Worm (Caenorhabditis elegans) whole organism, L1 larva: ENCODE results near the gene W02D7.4.

ENCODE experiments used
- C04F5.9 ChIP-seq: sonication (generic microtip); optimal IDR thresholded peaks from 2 replicates; lab custom pipeline; 2016; ENCODE audit warnings: missing genetic modification characterization, missing compliant biosample characterization
- aha-1 ChIP-seq: fragments of 150-350 bp; optimal IDR thresholded peaks from 2 replicates; lab custom pipeline; 2014; ENCODE audit warnings: missing biosample characterization, missing genetic modification characterization
- aly-2 ChIP-seq: fragments of 150-350 bp; optimal IDR thresholded peaks from 2 replicates; lab custom pipeline; 2014; ENCODE audit warnings: missing biosample characterization, missing genetic modification characterization
- ama-1 ChIP-seq: fragments of 150-350 bp; optimal IDR thresholded peaks from 2 replicates; lab custom pipeline; 2014
- ceh-82 ChIP-seq, 3 experiments: fragments of 150-350 bp in 1 of 3; sonication (generic microtip) in 2 of 3; optimal IDR thresholded peaks; 2 replicates each; lab custom pipeline; 2014 to 2017; ENCODE audit warnings: missing biosample characterization in 3 of 3, missing genetic modification characterization in 3 of 3
- ceh-88 ChIP-seq: fragments of 200-800 bp; sonication (Bioruptor generic); IDR thresholded peaks from 2 replicates; pipeline ENCODE4 v1.3.6; 2022; ENCODE audit warnings: missing genetic modification characterization, missing compliant biosample characterization
- dpl-1 ChIP-seq, 3 experiments: fragments of 150-350 bp in 2 of 3; sonication (generic microtip) in 1 of 3; optimal IDR thresholded peaks; 2 replicates each; lab custom pipeline; 2014 to 2017; ENCODE audit warnings: missing biosample characterization in 3 of 3, missing genetic modification characterization in 3 of 3, missing genetic modification reagents in 3 of 3
- dsc-1 ChIP-seq: sonication (generic microtip); optimal IDR thresholded peaks from 2 replicates; lab custom pipeline; 2016; ENCODE audit warnings: mild to moderate bottlenecking, missing genetic modification characterization, missing compliant biosample characterization
- efl-3 ChIP-seq: fragments of 200-800 bp; sonication (Bioruptor generic); optimal IDR thresholded peaks from 2 replicates; lab custom pipeline; 2018; ENCODE audit warnings: mild to moderate bottlenecking, missing genetic modification characterization, missing compliant biosample characterization
- egl-13 ChIP-seq: sonication (generic microtip); optimal IDR thresholded peaks from 2 replicates; lab custom pipeline; 2016; ENCODE audit warnings: missing genotype, missing genetic modification reagents, missing genetic modification characterization, missing compliant biosample characterization
- elt-2 ChIP-seq: sonication (generic microtip); optimal IDR thresholded peaks from 2 replicates; lab custom pipeline; 2016; ENCODE audit warnings: missing genetic modification characterization, mild to moderate bottlenecking, inconsistent platforms, missing compliant biosample characterization, missing genetic modification reagents
- elt-3 ChIP-seq, 6 experiments: fragments of 150-350 bp in 1 of 6; sonication (generic microtip); optimal IDR thresholded peaks; 2 replicates each; lab custom pipeline; 2017 to 2018; ENCODE audit warnings: missing biosample characterization in 6 of 6, missing genetic modification characterization in 6 of 6, inconsistent platforms in 1 of 6
- fkh-10 ChIP-seq: sonication (generic microtip); optimal IDR thresholded peaks from 2 replicates; lab custom pipeline; 2017; ENCODE audit warnings: missing biosample characterization, missing genetic modification reagents, missing genetic modification characterization
- fkh-4 ChIP-seq: sonication (generic microtip); optimal IDR thresholded peaks from 2 replicates; lab custom pipeline; 2016; ENCODE audit warnings: missing compliant biosample characterization, missing genetic modification characterization, borderline replicate concordance
- fkh-8 ChIP-seq: sonication (generic microtip); optimal IDR thresholded peaks from 2 replicates; lab custom pipeline; 2016; ENCODE audit warnings: mild to moderate bottlenecking, missing genetic modification characterization, missing compliant biosample characterization
- fos-1 ChIP-seq: fragments of 150-350 bp; optimal IDR thresholded peaks from 2 replicates; lab custom pipeline; 2014; ENCODE audit warnings: missing biosample characterization, missing genetic modification characterization
- hlh-4 ChIP-seq: sonication (generic microtip); optimal IDR thresholded peaks from 2 replicates; lab custom pipeline; 2016; ENCODE audit warnings: mild to moderate bottlenecking, missing genetic modification characterization, missing compliant biosample characterization
- irx-1 ChIP-seq: sonication (generic microtip); optimal IDR thresholded peaks from 2 replicates; lab custom pipeline; 2016; ENCODE audit warnings: missing genetic modification characterization, missing compliant biosample characterization
- isw-1 ChIP-seq: fragments of 200-800 bp; sonication (Bioruptor generic); IDR thresholded peaks from 2 replicates; pipeline ENCODE4 v1.3.6; 2022; ENCODE audit warnings: missing genetic modification characterization, missing compliant biosample characterization
- jun-1 ChIP-seq: fragments of 150-350 bp; optimal IDR thresholded peaks from 2 replicates; lab custom pipeline; 2014; ENCODE audit warnings: missing biosample characterization, missing genetic modification reagents, missing genetic modification characterization
- lin-39 ChIP-seq: fragments of 150-350 bp; optimal IDR thresholded peaks from 2 replicates; lab custom pipeline; 2014; ENCODE audit warnings: missing biosample characterization, missing genetic modification reagents, missing genetic modification characterization
- lir-3 ChIP-seq: sonication (generic microtip); optimal IDR thresholded peaks from 2 replicates; lab custom pipeline; 2016; ENCODE audit warnings: mild to moderate bottlenecking, missing genetic modification characterization, moderate library complexity, missing compliant biosample characterization; ENCODE audit not compliant: poor library complexity
- lsy-2 ChIP-seq, 2 experiments: fragments of 150-350 bp; optimal IDR thresholded peaks; 2 replicates each; lab custom pipeline; 2014; ENCODE audit warnings: missing biosample characterization in 2 of 2, missing genetic modification characterization in 2 of 2
- mdl-1 ChIP-seq, 2 experiments: fragments of 150-350 bp; optimal IDR thresholded peaks; 2 replicates each; lab custom pipeline; 2014 to 2017; ENCODE audit warnings: missing biosample characterization in 2 of 2, missing genetic modification characterization in 2 of 2, inconsistent platforms in 1 of 2
- nhr-11 ChIP-seq: fragments of 150-350 bp; optimal IDR thresholded peaks from 2 replicates; lab custom pipeline; 2014; ENCODE audit warnings: missing biosample characterization, missing genetic modification characterization
- nhr-19 ChIP-seq: fragments of 200-800 bp; sonication (Bioruptor generic); conservative IDR thresholded peaks from 2 replicates; pipeline ENCODE4 v1.3.6; 2022; ENCODE audit warnings: missing genetic modification characterization, missing compliant biosample characterization
- nhr-20 ChIP-seq: sonication (generic microtip); optimal IDR thresholded peaks from 2 replicates; lab custom pipeline; 2016; ENCODE audit warnings: mild to moderate bottlenecking, missing genetic modification characterization, missing compliant biosample characterization
- nhr-28 ChIP-seq: fragments of 150-350 bp; optimal IDR thresholded peaks from 2 replicates; lab custom pipeline; 2014; ENCODE audit warnings: missing biosample characterization, missing genetic modification characterization
- nhr-71 ChIP-seq: sonication (generic microtip); optimal IDR thresholded peaks from 2 replicates; lab custom pipeline; 2016; ENCODE audit warnings: mild to moderate bottlenecking, missing genetic modification characterization, moderate library complexity, missing compliant biosample characterization
- nhr-76 ChIP-seq: sonication (generic microtip); optimal IDR thresholded peaks from 2 replicates; lab custom pipeline; 2017; ENCODE audit warnings: missing biosample characterization, missing genetic modification characterization
- nhr-77 ChIP-seq: fragments of 150-350 bp; optimal IDR thresholded peaks from 2 replicates; lab custom pipeline; 2014; ENCODE audit warnings: missing biosample characterization, missing genetic modification characterization
- nhr-84 ChIP-seq: sonication (generic microtip); optimal IDR thresholded peaks from 2 replicates; lab custom pipeline; 2017; ENCODE audit warnings: missing biosample characterization, missing genetic modification characterization
- nhr-85 ChIP-seq: sonication (generic microtip); peaks from one replicate; lab custom pipeline; 2016; ENCODE audit warnings: missing genetic modification characterization, inconsistent platforms, missing compliant biosample characterization
- nhr-90 ChIP-seq: sonication (generic microtip); optimal IDR thresholded peaks from 2 replicates; lab custom pipeline; 2016; ENCODE audit warnings: mild to moderate bottlenecking, missing genetic modification characterization, missing compliant biosample characterization; ENCODE audit not compliant: poor library complexity
- pag-3 ChIP-seq: sonication (generic microtip); optimal IDR thresholded peaks from 2 replicates; lab custom pipeline; 2017; ENCODE audit warnings: missing genetic modification characterization, mild to moderate bottlenecking, missing compliant biosample characterization, antibody characterized with exemption, borderline replicate concordance; ENCODE audit not compliant: insufficient read depth
- pqm-1 ChIP-seq: sonication (generic microtip); optimal IDR thresholded peaks from 3 replicates; lab custom pipeline; 2017; ENCODE audit warnings: missing biosample characterization, missing genetic modification characterization
- skn-1 ChIP-seq: fragments of 150-350 bp; optimal IDR thresholded peaks from 2 replicates; lab custom pipeline; 2014; ENCODE audit warnings: missing biosample characterization, missing genetic modification characterization
- snpc-4 ChIP-seq: fragments of 150-350 bp; optimal IDR thresholded peaks from 2 replicates; lab custom pipeline; 2014; ENCODE audit warnings: missing biosample characterization, missing genetic modification characterization
- snu-23 ChIP-seq: sonication (generic microtip); optimal IDR thresholded peaks from 2 replicates; lab custom pipeline; 2016; ENCODE audit warnings: missing genetic modification characterization, missing compliant biosample characterization
- sox-4 ChIP-seq: sonication (generic microtip); optimal IDR thresholded peaks from 2 replicates; lab custom pipeline; 2016; ENCODE audit warnings: missing genetic modification characterization, missing compliant biosample characterization
- swsn-7 ChIP-seq: sonication (generic microtip); optimal IDR thresholded peaks from 2 replicates; lab custom pipeline; 2016; ENCODE audit warnings: missing genetic modification characterization, missing compliant biosample characterization
- tbx-2 ChIP-seq: sonication (generic microtip); optimal IDR thresholded peaks from 2 replicates; lab custom pipeline; 2016; ENCODE audit warnings: missing genetic modification characterization, missing compliant biosample characterization
- tlp-1 ChIP-seq: fragments of 150-350 bp; optimal IDR thresholded peaks from 2 replicates; lab custom pipeline; 2014; ENCODE audit warnings: missing biosample characterization, missing genetic modification characterization
- unc-30 ChIP-seq: sonication (generic microtip); optimal IDR thresholded peaks from 2 replicates; lab custom pipeline; 2017; ENCODE audit warnings: missing biosample characterization, missing genetic modification characterization
- unc-62 ChIP-seq: fragments of 150-350 bp; optimal IDR thresholded peaks from 2 replicates; lab custom pipeline; 2014; ENCODE audit warnings: missing biosample characterization, missing genetic modification reagents, missing genetic modification characterization
- xbp-1 ChIP-seq: sonication (generic microtip); optimal IDR thresholded peaks from 2 replicates; lab custom pipeline; 2016; ENCODE audit warnings: missing genetic modification characterization, missing compliant biosample characterization
- zip-4 ChIP-seq: fragments of 200-800 bp; sonication (Bioruptor generic); optimal IDR thresholded peaks from 2 replicates; lab custom pipeline; 2018; ENCODE audit warnings: mild to moderate bottlenecking, missing genetic modification characterization, moderate library complexity, missing compliant biosample characterization
- ztf-11 ChIP-seq, 2 experiments: sonication (generic microtip); optimal IDR thresholded peaks; 2 replicates each; lab custom pipeline; 2016 to 2017; ENCODE audit warnings: missing genetic modification characterization in 2 of 2, missing biosample characterization in 1 of 2, missing compliant biosample characterization in 1 of 2
- ztf-4 ChIP-seq: fragments of 150-350 bp; optimal IDR thresholded peaks from 2 replicates; lab custom pipeline; 2014; ENCODE audit warnings: missing biosample characterization, missing genetic modification characterization

The W02D7.4 gene

DNA sequence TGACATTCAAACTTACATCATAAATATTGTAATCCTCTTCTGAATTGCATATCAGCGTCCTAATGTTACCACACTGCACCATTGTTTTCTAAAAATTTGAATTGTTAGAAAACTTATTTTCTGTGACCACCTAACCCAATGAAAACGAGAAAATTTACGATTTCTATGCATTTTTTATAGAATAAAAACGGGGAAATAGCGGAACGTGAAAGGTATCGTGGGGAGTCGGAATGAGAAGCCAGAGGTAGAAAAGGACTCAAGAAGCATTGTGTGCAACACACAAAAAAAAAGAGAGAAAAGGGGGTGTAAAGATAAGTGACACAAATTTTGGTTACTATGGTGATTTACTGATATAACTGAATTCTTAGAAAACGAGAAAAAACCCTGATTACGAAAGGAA is 47.2 kb downstream of the W02D7.4 start, which contains the start of gene C16D9.6:
TSS of gene C16D9.6 (minus strand) at position 101 of the 400 bp plus-strand sequence.
- TF ChIP-seq nhr-20 (no peak), nhr-71 (peak; percentile 43), fkh-8 (peak; percentile 77), dsc-1 (tag; lab: Kevin White, UChicago) (peak; percentile 8)

ce11 chrV:8247311-8248105 is 49.9 kb downstream of the W02D7.4 start:
- TF ChIP-seq hlh-4 (tag; lab: Kevin White, UChicago) (no peak), lsy-2 (tag; optimal IDR thresholded peaks at IDR 0.05; lab: Kevin White, UChicago) (peak; percentile 18 to 70), fkh-4 (tag; lab: Kevin White, UChicago) (peak; percentile 18), pag-3 (tag; lab: Kevin White, UChicago) (no peak), ceh-88 (GFP tag; lab: Robert Waterston, UW) (no peak), nhr-85 (tag; lab: Kevin White, UChicago) (peak; percentile 92), fos-1 (peak; percentile 71), sox-4 (tag; lab: Kevin White, UChicago) (no peak), fkh-10 (GFP tag; lab: Kevin White, UChicago) (no peak), aly-2 (tag; lab: Kevin White, UChicago) (peak; percentile 73), unc-30 (tag; lab: Kevin White, UChicago) (no peak), C04F5.9 (tag; lab: Kevin White, UChicago) (peak; percentile 19), snpc-4 (peak; percentile 99), nhr-11 (tag; lab: Kevin White, UChicago) (no peak), ztf-4 (tag; lab: Kevin White, UChicago) (peak; percentile 24), isw-1 (GFP tag; lab: Robert Waterston, UW) (no peak), aha-1 (tag; lab: Kevin White, UChicago) (peak; percentile 24), lin-39 (tag; lab: Kevin White, UChicago) (peak; percentile 81), skn-1 (tag; lab: Kevin White, UChicago) (no peak), lir-3 (tag; lab: Kevin White, UChicago) (peak; percentile 23), egl-13 (tag; lab: Kevin White, UChicago) (no peak), nhr-20 (peak; percentile 84), xbp-1 (tag; lab: Kevin White, UChicago) (peak; percentile 62), zip-4 (GFP tag; lab: Kevin White, UChicago) (peak; percentile 58), swsn-7 (tag; lab: Kevin White, UChicago) (peak; percentile 86), nhr-77 (tag; lab: Kevin White, UChicago) (peak; percentile 79), elt-3 (tag; optimal IDR thresholded peaks at IDR 0.05; lab: Kevin White, UChicago) (peak in 3 of 6 experiments; percentile 50 to 76 (median 67)), unc-62 (GFP tag; lab: Kevin White, UChicago) (no peak), jun-1 (tag; lab: Kevin White, UChicago) (peak; percentile 54), efl-3 (peak; percentile 36), ztf-11 (tag; optimal IDR thresholded peaks at IDR 0.05; lab: Kevin White, UChicago) (peak in 1 of 2 experiments; percentile 46), nhr-84 (tag; lab: Kevin White, UChicago) (no peak), tbx-2 (tag; lab: Kevin White, UChicago) (peak; percentile 59), elt-2 (tag; lab: Kevin White, UChicago) (peak; percentile 90), nhr-19 (peak; percentile 88), tlp-1 (tag; lab: Kevin White, UChicago) (no peak), nhr-76 (tag; lab: Kevin White, UChicago) (peak; percentile 6), nhr-28 (no peak), ama-1 (lab: Kevin White, UChicago) (peak; percentile 90), dpl-1 (GFP tag; optimal IDR thresholded peaks at IDR 0.05; lab: Kevin White, UChicago) (peak in 2 of 3 experiments; percentile 19 to 24), mdl-1 (tag; optimal IDR thresholded peaks at IDR 0.05; lab: Kevin White, UChicago) (peak in 1 of 2 experiments; percentile 9), snu-23 (peak; percentile 81), irx-1 (tag; lab: Kevin White, UChicago) (peak; percentile 66), dsc-1 (tag; lab: Kevin White, UChicago) (peak; percentile 67), nhr-90 (tag; lab: Kevin White, UChicago) (peak; percentile 96), pqm-1 (no peak), ceh-82 (tag; optimal IDR thresholded peaks at IDR 0.05; lab: Kevin White, UChicago) (peak; percentile 47 to 55 (median 54))
